Worm (Caenorhabditis elegans): Measurements from ENCODE around the gene msp-32.
A peak's percentile ranks its signal among the peaks of the same experiment; 100 is the strongest.

Gene msp-32

ce11 chrII:4902035-4902434 is 3.4 kb downstream of the msp-32 start, which contains the start of gene R05F9.9 (continued):
- TF ChIP-seq F57A8.1 (GFP tag; optimal IDR thresholded peaks at IDR 0.05), result no peak
- no peak for TF ChIP-seq lir-1 (GFP tag; conservative IDR thresholded peaks at IDR 0.05)
- TF ChIP-seq rpc-1 (optimal IDR thresholded peaks at IDR 0.05), result no peak
- no peak for TF ChIP-seq rpc-1 (tag; optimal IDR thresholded peaks at IDR 0.05)
- TF ChIP-seq pbrm-1 (GFP tag; IDR thresholded peaks at IDR 0.05), result no peak
- TF ChIP-seq Y53G8AR.9 (GFP tag; conservative IDR thresholded peaks at IDR 0.05), result peak; percentile 86
- TF ChIP-seq F33H1.4 (GFP tag; IDR thresholded peaks at IDR 0.05), result peak; percentile 6; the same call in 1 of the 2 replicates
- no peak for TF ChIP-seq B0019.2 (GFP tag; conservative IDR thresholded peaks at IDR 0.05)
- TF ChIP-seq fkh-3 (tag; optimal IDR thresholded peaks at IDR 0.05), result no peak
- no peak for TF ChIP-seq cebp-2 (GFP tag; IDR thresholded peaks at IDR 0.05)
- TF ChIP-seq dox-1 (GFP tag; IDR thresholded peaks at IDR 0.05), result no peak
- no peak for TF ChIP-seq ets-4 (GFP tag; optimal IDR thresholded peaks at IDR 0.05)
- TF ChIP-seq snpc-4 (GFP tag; optimal IDR thresholded peaks at IDR 0.05), result no peak
- peak in 2 of 4 experiments; percentile 23 to 50 for TF ChIP-seq snpc-4 (tag; optimal IDR thresholded peaks at IDR 0.05)
- no peak for TF ChIP-seq bed-1 (GFP tag; IDR thresholded peaks at IDR 0.05)
- no peak for TF ChIP-seq cebp-1 (GFP tag; IDR thresholded peaks at IDR 0.05)
- peak; percentile 57 for TF ChIP-seq cebp-1 (tag; optimal IDR thresholded peaks at IDR 0.05)
- peak; percentile 52 for TF ChIP-seq nfyb-1 (GFP tag; IDR thresholded peaks at IDR 0.05)
- peak; percentile 62; the same call in 1 of the 2 replicates for TF ChIP-seq Y95B8A.8 (GFP tag; IDR thresholded peaks at IDR 0.05)
- no peak for TF ChIP-seq F37B4.10 (GFP tag; IDR thresholded peaks at IDR 0.05)
- TF ChIP-seq hrde-1 (tag; optimal IDR thresholded peaks at IDR 0.05; ENCODE audit: borderline replicate concordance), result no peak
- peak; percentile 10 for TF ChIP-seq nhr-90 (tag; optimal IDR thresholded peaks at IDR 0.05)
- TF ChIP-seq lin-26 (GFP tag; IDR thresholded peaks at IDR 0.05), result no peak
- no peak for TF ChIP-seq chd-7 (tag; optimal IDR thresholded peaks at IDR 0.05)
- TF ChIP-seq tbx-9 (tag; optimal IDR thresholded peaks at IDR 0.05; ENCODE audit: borderline replicate concordance), result no peak
- peak in 1 of 3 experiments; percentile 58 for TF ChIP-seq lin-35 (GFP tag; optimal IDR thresholded peaks at IDR 0.05)
- no peak for TF ChIP-seq snpc-3.4 (tag; optimal IDR thresholded peaks at IDR 0.05)
- TF ChIP-seq hmg-1.2 (GFP tag; IDR thresholded peaks at IDR 0.05), result no peak
- no peak for TF ChIP-seq aptf-2 (GFP tag; conservative IDR thresholded peaks at IDR 0.05)
- peak; percentile 41; the same call in 1 of the 2 replicates for TF ChIP-seq B0336.3 (GFP tag; IDR thresholded peaks at IDR 0.05)
- no peak for TF ChIP-seq ceh-40 (GFP tag; IDR thresholded peaks at IDR 0.05)
- TF ChIP-seq repo-1 (tag; optimal IDR thresholded peaks at IDR 0.05), result peak; percentile 56
- no peak for TF ChIP-seq ztf-22 (GFP tag; optimal IDR thresholded peaks at IDR 0.05)
- no peak for TF ChIP-seq unc-62 (GFP tag; optimal IDR thresholded peaks at IDR 0.05)
- TF ChIP-seq ztf-28 (GFP tag; IDR thresholded peaks at IDR 0.05), result no peak
- no peak for TF ChIP-seq ceh-91 (GFP tag; IDR thresholded peaks at IDR 0.05)
- TF ChIP-seq ceh-27 (GFP tag; optimal IDR thresholded peaks at IDR 0.05), result no peak
- peak; percentile 8 for TF ChIP-seq lin-40 (tag; optimal IDR thresholded peaks at IDR 0.05)
- TF ChIP-seq let-607 (tag; optimal IDR thresholded peaks at IDR 0.05), result no peak
- peak; percentile 43 for TF ChIP-seq tbp1 (GFP tag; optimal IDR thresholded peaks at IDR 0.05)
- TF ChIP-seq him-1 (tag; optimal IDR thresholded peaks at IDR 0.05), result no peak
- peak; percentile 39 for TF ChIP-seq efl-1 (GFP tag; optimal IDR thresholded peaks at IDR 0.05)
- TF ChIP-seq nfya-1 (tag; optimal IDR thresholded peaks at IDR 0.05; ENCODE audit: borderline replicate concordance, insufficient read depth), result no peak
- no peak for TF ChIP-seq Y56A3A.18 (GFP tag; IDR thresholded peaks at IDR 0.05)
- no peak for TF ChIP-seq ceh-58 (GFP tag; IDR thresholded peaks at IDR 0.05)
- no peak for TF ChIP-seq B0261.1 (tag; optimal IDR thresholded peaks at IDR 0.05)
- TF ChIP-seq egl-44 (GFP tag; IDR thresholded peaks at IDR 0.05), result no peak
- TF ChIP-seq hlh-12 (tag; optimal IDR thresholded peaks at IDR 0.05), result no peak
- no peak for TF ChIP-seq ztf-18 (tag; optimal IDR thresholded peaks at IDR 0.05)
- no peak for TF ChIP-seq nfya-2 (GFP tag; IDR thresholded peaks at IDR 0.05)
